Fruit fly (Drosophila melanogaster) whole organism, embryonic: Measurements from ENCODE around the gene Hsp110.

Source experiments
- Bdp1 ChIP-seq: fragments of 200-800 bp; sonication (Bioruptor generic); optimal IDR thresholded peaks from 3 replicates; lab custom pipeline; 2016; ENCODE audit warnings: missing biosample characterization, missing genetic modification characterization
- CG11093 ChIP-seq: fragments of 200-800 bp; sonication (Bioruptor generic); IDR thresholded peaks from 3 replicates; pipeline ENCODE4 v1.3.6; 2022; ENCODE audit warnings: missing biosample characterization, missing genetic modification characterization
- CG11398 ChIP-seq: fragments of 200-800 bp; sonication (Bioruptor generic); optimal IDR thresholded peaks from 2 replicates; lab custom pipeline; 2016; ENCODE audit warnings: missing biosample characterization, missing genetic modification characterization
- CG17186 ChIP-seq: fragments of 200-800 bp; sonication (Bioruptor generic); optimal IDR thresholded peaks from 3 replicates; lab custom pipeline; 2017; ENCODE audit warnings: missing biosample characterization, missing genetic modification reagents, missing genetic modification characterization
- CG17802 ChIP-seq: fragments of 200-800 bp; sonication (Bioruptor generic); optimal IDR thresholded peaks from 2 replicates; lab custom pipeline; 2018; ENCODE audit warnings: missing biosample characterization, mild to moderate bottlenecking, missing genetic modification characterization, moderate library complexity
- CG18619 ChIP-seq: fragments of 200-800 bp; sonication (Bioruptor generic); optimal IDR thresholded peaks from 3 replicates; lab custom pipeline; 2017; ENCODE audit warnings: missing biosample characterization, mild to moderate bottlenecking, missing genetic modification characterization
- CG2202 ChIP-seq: fragments of 200-800 bp; sonication (Bioruptor generic); optimal IDR thresholded peaks from 2 replicates; lab custom pipeline; 2018; ENCODE audit warnings: missing biosample characterization, mild to moderate bottlenecking, missing genetic modification characterization
- CG2678 ChIP-seq: fragments of 200-800 bp; sonication (Bioruptor generic); optimal IDR thresholded peaks from 3 replicates; lab custom pipeline; 2019; ENCODE audit warnings: missing biosample characterization, mild to moderate bottlenecking, missing genetic modification characterization, moderate library complexity
- CG30403 ChIP-seq: fragments of 200-800 bp; sonication (Bioruptor generic); optimal IDR thresholded peaks from 3 replicates; lab custom pipeline; 2016; ENCODE audit warnings: missing biosample characterization, missing genetic modification characterization
- CG31224 ChIP-seq: fragments of 200-800 bp; sonication (Bioruptor generic); IDR thresholded peaks from 2 replicates; pipeline ENCODE4 v1.3.6; 2022; ENCODE audit warnings: missing biosample characterization, missing genetic modification characterization
- CG42726 ChIP-seq: fragments of 200-800 bp; sonication (Bioruptor generic); IDR thresholded peaks from 2 replicates; pipeline ENCODE4 v1.3.6; 2022; ENCODE audit warnings: missing biosample characterization, missing genetic modification characterization; ENCODE audit not compliant: partially characterized antibody
- CG4707 ChIP-seq: fragments of 200-800 bp; sonication (Bioruptor generic); optimal IDR thresholded peaks from 2 replicates; lab custom pipeline; 2018; ENCODE audit warnings: missing biosample characterization, mild to moderate bottlenecking, missing genetic modification characterization, moderate library complexity
- CG4820 ChIP-seq: fragments of 200-800 bp; sonication (Bioruptor generic); optimal IDR thresholded peaks from 3 replicates; lab custom pipeline; 2016; ENCODE audit warnings: missing biosample characterization, missing genetic modification characterization
- CG6272 ChIP-seq: fragments of 200-800 bp; sonication (Bioruptor generic); IDR thresholded peaks from 2 replicates; pipeline ENCODE4 v1.3.6; 2022; ENCODE audit warnings: missing biosample characterization, missing genetic modification characterization
- CG6854 ChIP-seq: fragments of 200-800 bp; sonication (Bioruptor generic); optimal IDR thresholded peaks from 3 replicates; lab custom pipeline; 2017; ENCODE audit warnings: missing biosample characterization, mild to moderate bottlenecking, missing genetic modification characterization
- Dll ChIP-seq: fragments of 200-800 bp; sonication (Bioruptor generic); IDR thresholded peaks from 4 replicates; pipeline ENCODE4 v1.3.6; 2022; ENCODE audit warnings: missing biosample characterization, missing genetic modification characterization; ENCODE audit not compliant: partially characterized antibody
- Dp ChIP-seq: fragments of 200-800 bp; sonication (Bioruptor generic); optimal IDR thresholded peaks from 2 replicates; lab custom pipeline; 2018; ENCODE audit warnings: missing biosample characterization, mild to moderate bottlenecking, missing genetic modification characterization, moderate library complexity
- Drgx ChIP-seq: fragments of 200-800 bp; sonication (Bioruptor generic); IDR thresholded peaks from 2 replicates; pipeline ENCODE4 v1.3.6; 2022; ENCODE audit warnings: missing biosample characterization, missing genetic modification characterization
- Gsc ChIP-seq: fragments of 200-800 bp; sonication (Bioruptor generic); IDR thresholded peaks from 2 replicates; pipeline ENCODE4 v1.3.6; 2022; ENCODE audit warnings: missing biosample characterization, missing genetic modification characterization
- HLH4C ChIP-seq: fragments of 200-800 bp; sonication (Bioruptor generic); IDR thresholded peaks from 3 replicates; pipeline ENCODE4 v1.3.6; 2022; ENCODE audit warnings: missing biosample characterization, missing genetic modification characterization; ENCODE audit not compliant: partially characterized antibody
- Hey ChIP-seq: fragments of 200-800 bp; sonication (Bioruptor generic); optimal IDR thresholded peaks from 3 replicates; lab custom pipeline; 2018; ENCODE audit warnings: missing biosample characterization, mild to moderate bottlenecking, missing genetic modification characterization
- HmgZ ChIP-seq: fragments of 200-800 bp; sonication (Bioruptor generic); optimal IDR thresholded peaks from 2 replicates; lab custom pipeline; 2018; ENCODE audit warnings: missing biosample characterization, mild to moderate bottlenecking, missing genetic modification characterization
- Jarid2 ChIP-seq: fragments of 200-800 bp; sonication (Bioruptor generic); optimal IDR thresholded peaks from 3 replicates; lab custom pipeline; 2017; ENCODE audit warnings: mild to moderate bottlenecking, missing biosample characterization, missing genetic modification reagents, missing genetic modification characterization
- MESR4 ChIP-seq: fragments of 200-800 bp; sonication (Bioruptor generic); optimal IDR thresholded peaks from 2 replicates; lab custom pipeline; 2018; ENCODE audit warnings: missing biosample characterization, mild to moderate bottlenecking, missing genetic modification characterization, moderate library complexity
- Max ChIP-seq: fragments of 200-800 bp; sonication (Bioruptor generic); optimal IDR thresholded peaks from 2 replicates; lab custom pipeline; 2016; ENCODE audit warnings: missing biosample characterization, mild to moderate bottlenecking, missing genetic modification characterization
- Meics ChIP-seq: fragments of 200-800 bp; sonication (Bioruptor generic); optimal IDR thresholded peaks from 2 replicates; lab custom pipeline; 2017; ENCODE audit warnings: missing biosample characterization, mild to moderate bottlenecking, missing genetic modification characterization
- Ptx1 ChIP-seq: fragments of 200-800 bp; sonication (Bioruptor generic); IDR thresholded peaks from 2 replicates; pipeline ENCODE4 v1.3.6; 2022; ENCODE audit warnings: missing biosample characterization, missing genetic modification characterization
- Rx ChIP-seq: fragments of 200-800 bp; sonication (Bioruptor generic); IDR thresholded peaks from 2 replicates; pipeline ENCODE4 v1.3.6; 2022; ENCODE audit warnings: missing biosample characterization, missing genetic modification characterization
- Sox100B ChIP-seq: fragments of 200-800 bp; sonication (Bioruptor generic); optimal IDR thresholded peaks from 3 replicates; lab custom pipeline; 2018; ENCODE audit warnings: missing biosample characterization, mild to moderate bottlenecking, missing genetic modification characterization
- ab ChIP-seq: fragments of 200-800 bp; sonication (Bioruptor generic); optimal IDR thresholded peaks from 2 replicates; lab custom pipeline; 2016; ENCODE audit warnings: missing biosample characterization, missing genetic modification characterization
- aop ChIP-seq: fragments of 200-800 bp; sonication (Bioruptor generic); IDR thresholded peaks from 2 replicates; pipeline ENCODE4 v1.3.6; 2022; ENCODE audit warnings: missing biosample characterization, missing genetic modification characterization
- ato ChIP-seq: fragments of 200-800 bp; sonication (Bioruptor generic); IDR thresholded peaks from 2 replicates; pipeline ENCODE4 v1.3.6; 2022; ENCODE audit warnings: missing biosample characterization, missing genetic modification characterization; ENCODE audit not compliant: partially characterized antibody
- bsh ChIP-seq, 2 experiments: fragments of 200-800 bp; sonication (Bioruptor generic); optimal IDR thresholded peaks; 2 replicates each; lab custom pipeline; 2017 to 2018; ENCODE audit warnings: mild to moderate bottlenecking in 2 of 2, missing biosample characterization in 2 of 2, missing genetic modification characterization in 2 of 2, moderate library complexity in 1 of 2
- corto ChIP-seq: fragments of 200-800 bp; sonication (Bioruptor generic); optimal IDR thresholded peaks from 2 replicates; lab custom pipeline; 2016; ENCODE audit warnings: missing biosample characterization, mild to moderate bottlenecking, missing genetic modification characterization, moderate library complexity
- croc ChIP-seq: fragments of 200-800 bp; sonication (Bioruptor generic); conservative IDR thresholded peaks from 3 replicates; pipeline ENCODE4 v1.3.6; 2022; ENCODE audit warnings: missing biosample characterization, missing genetic modification characterization
- da ChIP-seq: fragments of 200-800 bp; sonication (Bioruptor generic); optimal IDR thresholded peaks from 2 replicates; lab custom pipeline; 2016; ENCODE audit warnings: missing biosample characterization, missing genetic modification characterization
- danr ChIP-seq: fragments of 200-800 bp; sonication (Bioruptor generic); IDR thresholded peaks from 2 replicates; pipeline ENCODE4 v1.3.6; 2022; ENCODE audit warnings: missing biosample characterization, missing genetic modification characterization
- dm ChIP-seq: fragments of 200-800 bp; sonication (Bioruptor generic); optimal IDR thresholded peaks from 3 replicates; lab custom pipeline; 2016; ENCODE audit warnings: missing biosample characterization, missing genetic modification characterization
- dpn ChIP-seq, 2 experiments: fragments of 200-800 bp; sonication (Bioruptor generic); optimal IDR thresholded peaks; 3 replicates each; lab custom pipeline; 2016; ENCODE audit warnings: missing biosample characterization in 2 of 2, missing genetic modification characterization in 2 of 2
- gsb-n ChIP-seq: fragments of 200-800 bp; sonication (Bioruptor generic); optimal IDR thresholded peaks from 3 replicates; lab custom pipeline; 2018; ENCODE audit warnings: missing biosample characterization, mild to moderate bottlenecking, missing genetic modification characterization
- ham ChIP-seq: fragments of 200-800 bp; sonication (Bioruptor generic); IDR thresholded peaks from 2 replicates; pipeline ENCODE4 v1.3.6; 2022; ENCODE audit warnings: missing biosample characterization, missing genetic modification characterization
- pan ChIP-seq, 4 experiments: fragments of >200 bp in 3 of 4; fragments of 200-800 bp in 1 of 4; sonication (Bioruptor generic) in 1 of 4; optimal IDR thresholded peaks in 3 of 4; IDR thresholded peaks in 1 of 4; 2 replicates each; pipeline versions ENCODE4 v1.3.6 to Lab custom; 2017 to 2022; ENCODE audit warnings: missing biosample characterization in 2 of 4, missing genetic modification characterization in 2 of 4, mixed read lengths in 1 of 4
- pita ChIP-seq: fragments of 200-800 bp; sonication (Bioruptor generic); optimal IDR thresholded peaks from 2 replicates; lab custom pipeline; 2017; ENCODE audit warnings: missing biosample characterization, mild to moderate bottlenecking, missing genetic modification characterization
- repo ChIP-seq: fragments of 200-800 bp; sonication (Bioruptor generic); optimal IDR thresholded peaks from 2 replicates; lab custom pipeline; 2016; ENCODE audit warnings: missing biosample characterization, missing genetic modification characterization
- scrt ChIP-seq: fragments of 200-800 bp; sonication (Bioruptor generic); optimal IDR thresholded peaks from 2 replicates; lab custom pipeline; 2018; ENCODE audit warnings: missing biosample characterization, mild to moderate bottlenecking, missing genetic modification characterization, moderate library complexity
- seq ChIP-seq: fragments of 200-800 bp; sonication (Bioruptor generic); IDR thresholded peaks from 2 replicates; pipeline ENCODE4 v1.3.6; 2022; ENCODE audit warnings: missing biosample characterization, missing genetic modification characterization
- slbo ChIP-seq: fragments of 200-800 bp; sonication (Bioruptor generic); IDR thresholded peaks from 2 replicates; pipeline ENCODE4 v1.3.6; 2022; ENCODE audit warnings: missing biosample characterization, missing genetic modification characterization
- sug ChIP-seq: fragments of 200-800 bp; optimal IDR thresholded peaks from 2 replicates; lab custom pipeline; 2019; ENCODE audit warnings: missing biosample characterization, mild to moderate bottlenecking, missing genetic modification characterization, moderate library complexity
- tin ChIP-seq: fragments of 200-800 bp; sonication (Bioruptor generic); optimal IDR thresholded peaks from 3 replicates; lab custom pipeline; 2016; ENCODE audit warnings: missing biosample characterization, missing genetic modification characterization

Gene Hsp110

dm6 chr3L:14001658-14002523 lies 34.9 kb upstream of the Hsp110 start, which contains the start of the genes Nprl3 and upSET (continued):
- TF ChIP-seq CG31224 (GFP tag; lab: Robert Waterston, UW) (no peak), danr (no peak), ato (GFP tag; lab: Robert Waterston, UW) (peak; percentile 69; the same call in 1 of the 2 replicates), Gsc (GFP tag; lab: Robert Waterston, UW) (no peak), CG4820 (GFP tag; lab: Kevin White, UChicago) (no peak), CG4707 (GFP tag; lab: Kevin White, UChicago) (no peak), CG6272 (GFP tag; lab: Robert Waterston, UW) (no peak), Sox100B (GFP tag; lab: Kevin White, UChicago) (peak; percentile 8), tin (no peak), HLH4C (GFP tag; lab: Robert Waterston, UW) (peak; percentile 79), Hey (no peak), repo (GFP tag; lab: Kevin White, UChicago) (no peak), corto (no peak), CG11398 (no peak), CG30403 (no peak), Dll (GFP tag; lab: Robert Waterston, UW) (peak; percentile 90), bsh (GFP tag; optimal IDR thresholded peaks at IDR 0.05; lab: Kevin White, UChicago) (no peak), sug (tag; lab: Kevin White, UChicago) (no peak), pita (GFP tag; lab: Kevin White, UChicago) (no peak), croc (GFP tag; lab: Robert Waterston, UW) (no peak), dpn (GFP tag; optimal IDR thresholded peaks at IDR 0.05; lab: Kevin White, UChicago) (no peak), Dp (peak; percentile 35), CG17186 (GFP tag; lab: Kevin White, UChicago) (no peak), ham (GFP tag; lab: Robert Waterston, UW) (no peak), Bdp1 (GFP tag; lab: Kevin White, UChicago) (no peak), Drgx (GFP tag; lab: Robert Waterston, UW) (no peak), Rx (no peak), aop (no peak), MESR4 (peak; percentile 40), dm (GFP tag; lab: Kevin White, UChicago) (peak; percentile 52), CG6854 (no peak), gsb-n (tag; lab: Kevin White, UChicago) (no peak), Meics (GFP tag; lab: Kevin White, UChicago) (peak; percentile 17), CG18619 (GFP tag; lab: Kevin White, UChicago) (no peak), slbo (GFP tag; lab: Robert Waterston, UW) (no peak), pan (optimal IDR thresholded peaks at IDR 0.05; lab: Kevin White, UChicago) (no peak), pan (GFP tag; optimal IDR thresholded peaks at IDR 0.05 in 1 of 2, IDR thresholded peaks at IDR 0.05 in 1 of 2) (no peak), CG2678 (peak; percentile 14), CG2202 (no peak), seq (no peak), CG42726 (GFP tag; lab: Robert Waterston, UW) (peak; percentile 89), HmgZ (tag; lab: Kevin White, UChicago) (peak; percentile 20), CG11093 (GFP tag; lab: Robert Waterston, UW) (no peak), scrt (no peak), Jarid2 (GFP tag; lab: Kevin White, UChicago) (peak; percentile 33), Ptx1 (GFP tag; lab: Robert Waterston, UW) (no peak), Max (peak; percentile 24), da (GFP tag; lab: Kevin White, UChicago) (no peak), CG17802 (tag; lab: Kevin White, UChicago) (no peak), ab (GFP tag; lab: Kevin White, UChicago) (no peak)
